Fruit fly (Drosophila melanogaster) whole organism, embryonic: ENCODE measurements around the gene Doa.

Source experiments
- Adf1 ChIP-seq: fragments of 200-800 bp; sonication (Bioruptor generic); IDR thresholded peaks from 2 replicates; pipeline ENCODE4 v1.3.6; 2022; ENCODE audit warnings: missing biosample characterization, missing genetic modification characterization
- Atf6 ChIP-seq: fragments of 200-800 bp; sonication (Bioruptor generic); IDR thresholded peaks from 2 replicates; pipeline ENCODE4 v1.3.6; 2022; ENCODE audit warnings: missing biosample characterization, missing genetic modification characterization
- CG10543 ChIP-seq: fragments of 200-800 bp; sonication (Bioruptor generic); optimal IDR thresholded peaks from 3 replicates; lab custom pipeline; 2017; ENCODE audit warnings: missing biosample characterization, mild to moderate bottlenecking, missing genetic modification characterization, moderate library complexity
- CG11085 ChIP-seq: fragments of 200-800 bp; sonication (Bioruptor generic); IDR thresholded peaks from 2 replicates; pipeline ENCODE4 v1.3.6; 2022; ENCODE audit warnings: missing biosample characterization, missing genetic modification characterization
- CG1233 ChIP-seq: fragments of 200-800 bp; sonication (Bioruptor generic); optimal IDR thresholded peaks from 4 replicates; lab custom pipeline; 2018; ENCODE audit warnings: missing biosample characterization, mild to moderate bottlenecking, missing genetic modification characterization
- CG12391 ChIP-seq: fragments of 200-800 bp; sonication (Bioruptor generic); optimal IDR thresholded peaks from 3 replicates; lab custom pipeline; 2018; ENCODE audit warnings: missing biosample characterization, mild to moderate bottlenecking, missing genetic modification characterization, moderate library complexity
- CG12659 ChIP-seq: fragments of 200-800 bp; sonication (Bioruptor generic); optimal IDR thresholded peaks from 3 replicates; lab custom pipeline; 2017; ENCODE audit warnings: mild to moderate bottlenecking, missing biosample characterization, missing genetic modification reagents, missing genetic modification characterization
- CG13287 ChIP-seq: fragments of 200-800 bp; sonication (Bioruptor generic); IDR thresholded peaks from 2 replicates; pipeline ENCODE4 v1.3.6; 2022; ENCODE audit warnings: missing biosample characterization, missing genetic modification characterization; ENCODE audit not compliant: partially characterized antibody
- CG15514 ChIP-seq: fragments of 200-800 bp; sonication (Bioruptor generic); optimal IDR thresholded peaks from 3 replicates; lab custom pipeline; 2017; ENCODE audit warnings: missing biosample characterization, missing genetic modification characterization, mild to moderate bottlenecking, moderate library complexity, missing genetic modification reagents
- CG17186 ChIP-seq: fragments of 200-800 bp; sonication (Bioruptor generic); optimal IDR thresholded peaks from 3 replicates; lab custom pipeline; 2017; ENCODE audit warnings: missing biosample characterization, missing genetic modification reagents, missing genetic modification characterization
- CG18619 ChIP-seq: fragments of 200-800 bp; sonication (Bioruptor generic); optimal IDR thresholded peaks from 3 replicates; lab custom pipeline; 2017; ENCODE audit warnings: missing biosample characterization, mild to moderate bottlenecking, missing genetic modification characterization
- CG2712 ChIP-seq: fragments of 200-800 bp; optimal IDR thresholded peaks from 3 replicates; lab custom pipeline; 2019; ENCODE audit warnings: missing biosample characterization, mild to moderate bottlenecking, missing genetic modification characterization, moderate library complexity
- CG31224 ChIP-seq: fragments of 200-800 bp; sonication (Bioruptor generic); IDR thresholded peaks from 2 replicates; pipeline ENCODE4 v1.3.6; 2022; ENCODE audit warnings: missing biosample characterization, missing genetic modification characterization
- CG3726 ChIP-seq: fragments of 200-800 bp; sonication (Bioruptor generic); IDR thresholded peaks from 3 replicates; pipeline ENCODE4, ENCODE4 v1.3.6; 2022; ENCODE audit warnings: missing biosample characterization, missing genetic modification characterization
- CG4820 ChIP-seq: fragments of 200-800 bp; sonication (Bioruptor generic); optimal IDR thresholded peaks from 3 replicates; lab custom pipeline; 2016; ENCODE audit warnings: missing biosample characterization, missing genetic modification characterization
- CG5245 ChIP-seq: fragments of 200-800 bp; sonication (Bioruptor generic); optimal IDR thresholded peaks from 3 replicates; lab custom pipeline; 2016; ENCODE audit warnings: missing biosample characterization, missing genetic modification characterization
- CG6689 ChIP-seq: fragments of 200-800 bp; sonication (Bioruptor generic); IDR thresholded peaks from 2 replicates; pipeline ENCODE4 v1.3.6; 2022; ENCODE audit warnings: missing biosample characterization, missing genetic modification characterization
- CG8388 ChIP-seq: fragments of 200-800 bp; sonication (Bioruptor generic); optimal IDR thresholded peaks from 2 replicates; lab custom pipeline; 2019; ENCODE audit warnings: missing biosample characterization, mild to moderate bottlenecking, missing genetic modification characterization, moderate library complexity
- CG9609 ChIP-seq: fragments of 200-800 bp; sonication (Bioruptor generic); optimal IDR thresholded peaks from 3 replicates; lab custom pipeline; 2016; ENCODE audit warnings: missing biosample characterization, missing genetic modification characterization
- Drgx ChIP-seq: fragments of 200-800 bp; sonication (Bioruptor generic); IDR thresholded peaks from 2 replicates; pipeline ENCODE4 v1.3.6; 2022; ENCODE audit warnings: missing biosample characterization, missing genetic modification characterization
- Ets65A ChIP-seq: fragments of 200-800 bp; sonication (Bioruptor generic); peaks from one replicate; lab custom pipeline; 2016; ENCODE audit warnings: missing biosample characterization, missing genetic modification characterization
- Hand ChIP-seq: fragments of 200-800 bp; sonication (Bioruptor generic); optimal IDR thresholded peaks from 2 replicates; lab custom pipeline; 2017; ENCODE audit warnings: mild to moderate bottlenecking, missing biosample characterization, missing genetic modification reagents, missing genetic modification characterization
- Hr39 ChIP-seq: fragments of >200 bp; optimal IDR thresholded peaks from 2 replicates; lab custom pipeline; 2017
- Med ChIP-seq: fragments of 200-800 bp; sonication (Bioruptor generic); peaks from one replicate; lab custom pipeline; 2016; ENCODE audit warnings: missing biosample characterization, missing genetic modification characterization, mild to moderate bottlenecking, inconsistent platforms, moderate library complexity
- Opbp ChIP-seq: fragments of 200-800 bp; sonication (Bioruptor generic); IDR thresholded peaks from 3 replicates; pipeline ENCODE4 v1.3.6; 2022; ENCODE audit warnings: missing biosample characterization, missing genetic modification characterization; ENCODE audit not compliant: partially characterized antibody
- Ptx1 ChIP-seq: fragments of 200-800 bp; sonication (Bioruptor generic); IDR thresholded peaks from 2 replicates; pipeline ENCODE4 v1.3.6; 2022; ENCODE audit warnings: missing biosample characterization, missing genetic modification characterization
- Stat92E ChIP-seq, 3 experiments: fragments of >200 bp in 2 of 3; fragments of 200-800 bp in 1 of 3; sonication (Bioruptor generic) in 1 of 3; optimal IDR thresholded peaks; 2 replicates each; lab custom pipeline; 2017 to 2019; ENCODE audit warnings: missing biosample characterization in 3 of 3, missing genetic modification characterization in 3 of 3, mild to moderate bottlenecking in 1 of 3, moderate library complexity in 1 of 3
- Xrp1 ChIP-seq: fragments of 200-800 bp; sonication (Bioruptor generic); IDR thresholded peaks from 2 replicates; pipeline ENCODE4 v1.3.6; 2022; ENCODE audit warnings: missing biosample characterization, missing genetic modification characterization
- abd-A ChIP-seq: fragments of 200-800 bp; sonication (Bioruptor generic); optimal IDR thresholded peaks from 3 replicates; lab custom pipeline; 2019; ENCODE audit warnings: missing biosample characterization, mild to moderate bottlenecking, missing genetic modification characterization, moderate library complexity
- ase ChIP-seq: fragments of 200-800 bp; sonication (Bioruptor generic); IDR thresholded peaks from 3 replicates; pipeline ENCODE4 v1.3.6; 2022; ENCODE audit warnings: missing biosample characterization, missing genetic modification characterization
- bowl ChIP-seq: fragments of 200-800 bp; sonication (Bioruptor generic); IDR thresholded peaks from 2 replicates; pipeline ENCODE4 v1.3.6; 2022; ENCODE audit warnings: missing biosample characterization, missing genetic modification characterization
- caup ChIP-seq: fragments of 200-800 bp; sonication (Bioruptor generic); optimal IDR thresholded peaks from 3 replicates; lab custom pipeline; 2017; ENCODE audit warnings: missing biosample characterization, mild to moderate bottlenecking, missing genetic modification characterization, moderate library complexity; ENCODE audit not compliant: severe bottlenecking
- chinmo ChIP-seq: fragments of 200-800 bp; sonication (Bioruptor generic); IDR thresholded peaks from 4 replicates; pipeline ENCODE4 v1.3.6; 2022; ENCODE audit warnings: missing biosample characterization, missing genetic modification characterization; ENCODE audit not compliant: partially characterized antibody
- da ChIP-seq: fragments of 200-800 bp; sonication (Bioruptor generic); optimal IDR thresholded peaks from 2 replicates; lab custom pipeline; 2016; ENCODE audit warnings: missing biosample characterization, missing genetic modification characterization
- eve ChIP-seq, 2 experiments: fragments of >200 bp; optimal IDR thresholded peaks; 2 replicates each; lab custom pipeline; 2017; ENCODE audit warnings: missing biosample characterization in 2 of 2, missing genetic modification characterization in 2 of 2
- fd96Cb ChIP-seq: fragments of 200-800 bp; sonication (Bioruptor generic); optimal IDR thresholded peaks from 2 replicates; lab custom pipeline; 2018; ENCODE audit warnings: missing biosample characterization, mild to moderate bottlenecking, missing genetic modification characterization, moderate library complexity
- fru ChIP-seq: fragments of >200 bp; optimal IDR thresholded peaks from 2 replicates; lab custom pipeline; 2017
- kay ChIP-seq: fragments of 200-800 bp; sonication (Bioruptor generic); optimal IDR thresholded peaks from 2 replicates; lab custom pipeline; 2016; ENCODE audit warnings: missing biosample characterization, missing genetic modification characterization
- ken ChIP-seq: fragments of 200-800 bp; sonication (Bioruptor generic); IDR thresholded peaks from 3 replicates; pipeline ENCODE4 v1.3.6; 2022; ENCODE audit warnings: missing biosample characterization, missing genetic modification characterization
- org-1 ChIP-seq: fragments of 200-800 bp; sonication (Bioruptor generic); optimal IDR thresholded peaks from 2 replicates; lab custom pipeline; 2017; ENCODE audit warnings: missing biosample characterization, missing genetic modification characterization
- pho ChIP-seq: fragments of 200-800 bp; sonication (Bioruptor generic); optimal IDR thresholded peaks from 2 replicates; lab custom pipeline; 2016; ENCODE audit warnings: missing biosample characterization, missing genetic modification characterization
- psq ChIP-seq: fragments of 200-800 bp; sonication (Bioruptor generic); optimal IDR thresholded peaks from 2 replicates; lab custom pipeline; 2017; ENCODE audit warnings: missing biosample characterization, missing genetic modification characterization
- rib ChIP-seq: fragments of 200-800 bp; sonication (Bioruptor generic); IDR thresholded peaks from 2 replicates; pipeline ENCODE4 v1.3.6; 2022; ENCODE audit warnings: missing biosample characterization, missing genetic modification characterization
- row ChIP-seq: fragments of 200-800 bp; sonication (Bioruptor generic); IDR thresholded peaks from 3 replicates; pipeline ENCODE4 v1.3.6; 2022; ENCODE audit warnings: missing biosample characterization, missing genetic modification characterization
- sens ChIP-seq: fragments of 200-800 bp; sonication (Bioruptor generic); peaks from one replicate; lab custom pipeline; 2016; ENCODE audit warnings: missing biosample characterization, missing genetic modification characterization
- sim ChIP-seq: fragments of 200-800 bp; sonication (Bioruptor generic); IDR thresholded peaks from 2 replicates; pipeline ENCODE4 v1.3.6; 2022; ENCODE audit warnings: missing biosample characterization, missing genetic modification characterization
- sisA ChIP-seq: fragments of 200-800 bp; sonication (Bioruptor generic); IDR thresholded peaks from 2 replicates; pipeline ENCODE4 v1.3.6; 2022; ENCODE audit warnings: missing biosample characterization, missing genetic modification characterization
- sqz ChIP-seq: fragments of 200-800 bp; sonication (Bioruptor generic); optimal IDR thresholded peaks from 3 replicates; lab custom pipeline; 2018; ENCODE audit warnings: missing biosample characterization, mild to moderate bottlenecking, missing genetic modification characterization
- tgo ChIP-seq: fragments of 200-800 bp; sonication (Bioruptor generic); IDR thresholded peaks from 3 replicates; pipeline ENCODE4 v1.3.6; 2022; ENCODE audit warnings: missing biosample characterization, missing genetic modification characterization
- vvl ChIP-seq: fragments of 200-800 bp; sonication (Bioruptor generic); IDR thresholded peaks from 2 replicates; pipeline ENCODE4 v1.3.6; 2022; ENCODE audit warnings: missing biosample characterization, missing genetic modification characterization
- yki ChIP-seq: fragments of >200 bp; optimal IDR thresholded peaks from 3 replicates; lab custom pipeline; 2018

Gene Doa

dm6 chr3R:28850662-28851257 lies 37.1 kb upstream of the Doa start:
- TF ChIP-seq ase (no peak), eve (GFP tag; optimal IDR thresholded peaks at IDR 0.05; lab: Kevin White, UChicago) (peak in 1 of 2 experiments; percentile 57), CG12391 (no peak), Xrp1 (GFP tag; lab: Robert Waterston, UW) (peak; percentile 20; the same call in 1 of the 2 replicates), Drgx (GFP tag; lab: Robert Waterston, UW) (peak; percentile 71), vvl (peak; percentile 15; the same call in 1 of the 2 replicates), Opbp (GFP tag; lab: Robert Waterston, UW) (no peak), Hand (GFP tag; lab: Kevin White, UChicago) (no peak), psq (GFP tag; lab: Kevin White, UChicago) (no peak), CG9609 (no peak), CG15514 (GFP tag; lab: Kevin White, UChicago) (no peak), bowl (GFP tag; lab: Robert Waterston, UW) (no peak), sisA (GFP tag; lab: Robert Waterston, UW) (peak; percentile 17; the same call in 1 of the 2 replicates), sqz (GFP tag; lab: Kevin White, UChicago) (no peak), Ets65A (GFP tag; lab: Kevin White, UChicago) (peak; percentile 81), Ptx1 (GFP tag; lab: Robert Waterston, UW) (0 out of 2 replicates have a peak, but pooled peaks have one; percentile 16), row (GFP tag; lab: Robert Waterston, UW) (0 out of 3 replicates have a peak, but pooled peaks have one; percentile 18), CG6689 (GFP tag; lab: Robert Waterston, UW) (0 out of 2 replicates have a peak, but pooled peaks have one; percentile 17), sim (GFP tag; lab: Robert Waterston, UW) (0 out of 2 replicates have a peak, but pooled peaks have one; percentile 5), CG10543 (GFP tag; lab: Kevin White, UChicago) (no peak), Hr39 (lab: Kevin White, UChicago) (no peak), Med (peak; percentile 64), sens (GFP tag; lab: Kevin White, UChicago) (peak; percentile 42)

- TF ChIP-seq CG17186 (GFP tag; lab: Kevin White, UChicago) (no peak), CG5245 (GFP tag; lab: Kevin White, UChicago) (no peak), caup (GFP tag; lab: Kevin White, UChicago) (no peak), kay (no peak), tgo (GFP tag; lab: Robert Waterston, UW) (no peak), CG8388 (GFP tag; lab: Kevin White, UChicago) (no peak), Atf6 (GFP tag; lab: Robert Waterston, UW) (0 out of 2 replicates have a peak, but pooled peaks have one; percentile 16), CG18619 (no peak), pho (GFP tag; lab: Kevin White, UChicago) (no peak), CG2712 (no peak), CG31224 (GFP tag; lab: Robert Waterston, UW) (no peak), rib (GFP tag; lab: Robert Waterston, UW) (0 out of 2 replicates have a peak, but pooled peaks have one; percentile 27), Stat92E (GFP tag; optimal IDR thresholded peaks at IDR 0.05; lab: Kevin White, UChicago) (no peak), CG13287 (GFP tag; lab: Robert Waterston, UW) (no peak), CG4820 (GFP tag; lab: Kevin White, UChicago) (no peak), abd-A (tag; lab: Kevin White, UChicago) (peak; percentile 92), CG3726 (GFP tag; lab: Robert Waterston, UW) (no peak), fd96Cb (tag; lab: Kevin White, UChicago) (no peak), CG12659 (no peak), CG1233 (no peak), yki (lab: Kevin White, UChicago) (no peak), Adf1 (GFP tag; lab: Robert Waterston, UW) (peak; percentile 8; the same call in 1 of the 2 replicates), ken (0 out of 3 replicates have a peak, but pooled peaks have one; percentile 42), org-1 (GFP tag; lab: Kevin White, UChicago) (peak; percentile 59), CG11085 (GFP tag; lab: Robert Waterston, UW) (no peak), chinmo (0 out of 4 replicates have a peak, but pooled peaks have one; percentile 68), CG10543 (GFP tag; lab: Kevin White, UChicago) (peak; percentile 25), da (GFP tag; lab: Kevin White, UChicago) (no peak), fru (lab: Kevin White, UChicago) (no peak)
Measured at dm6 chr3R:28851530-28851929, 36.3 kb upstream of the Doa start.
